Fruit fly (Drosophila melanogaster) whole organism, embryonic: ENCODE results near the gene loaf.
A peak's percentile ranks its signal among the peaks of the same experiment; 100 is the strongest.

Source experiments
- Abd-B ChIP-seq: fragments of 200-800 bp; sonication (Bioruptor generic); optimal IDR thresholded peaks from 2 replicates; lab custom pipeline; 2018; ENCODE audit warnings: missing biosample characterization, mild to moderate bottlenecking, missing genetic modification characterization, moderate library complexity
- Aef1 ChIP-seq: fragments of 200-800 bp; sonication (Bioruptor generic); IDR thresholded peaks from 3 replicates; pipeline ENCODE4 v1.3.6; 2022; ENCODE audit warnings: missing biosample characterization, missing genetic modification characterization
- Awh ChIP-seq: fragments of 200-800 bp; sonication (Bioruptor generic); IDR thresholded peaks from 2 replicates; pipeline ENCODE4, ENCODE4 v1.3.6; 2022; ENCODE audit warnings: missing biosample characterization, missing genetic modification characterization
- B-H1 ChIP-seq: fragments of 200-800 bp; sonication (Bioruptor generic); IDR thresholded peaks from 3 replicates; pipeline ENCODE4 v1.3.6; 2022; ENCODE audit warnings: missing biosample characterization, missing genetic modification characterization
- CG10565 ChIP-seq: fragments of 200-800 bp; sonication (Bioruptor generic); optimal IDR thresholded peaks from 3 replicates; lab custom pipeline; 2016; ENCODE audit warnings: missing biosample characterization, mild to moderate bottlenecking, missing genetic modification characterization
- CG11085 ChIP-seq: fragments of 200-800 bp; sonication (Bioruptor generic); IDR thresholded peaks from 2 replicates; pipeline ENCODE4 v1.3.6; 2022; ENCODE audit warnings: missing biosample characterization, missing genetic modification characterization
- CG11247 ChIP-seq: fragments of 200-800 bp; sonication (Bioruptor generic); IDR thresholded peaks from 2 replicates; pipeline ENCODE4 v1.3.6; 2022; ENCODE audit warnings: missing biosample characterization, missing genetic modification characterization
- CG12155 ChIP-seq: fragments of 200-800 bp; sonication (Bioruptor generic); optimal IDR thresholded peaks from 3 replicates; lab custom pipeline; 2016; ENCODE audit warnings: missing biosample characterization, missing genetic modification characterization
- CG12769 ChIP-seq: fragments of 200-800 bp; sonication (Bioruptor generic); optimal IDR thresholded peaks from 2 replicates; lab custom pipeline; 2019; ENCODE audit warnings: missing biosample characterization, mild to moderate bottlenecking, missing genetic modification characterization, moderate library complexity
- CG15601 ChIP-seq: fragments of 200-800 bp; sonication (Bioruptor generic); optimal IDR thresholded peaks from 3 replicates; lab custom pipeline; 2019; ENCODE audit warnings: missing biosample characterization, mild to moderate bottlenecking, missing genetic modification characterization, moderate library complexity
- CG1602 ChIP-seq: fragments of 200-800 bp; sonication (Bioruptor generic); optimal IDR thresholded peaks from 3 replicates; lab custom pipeline; 2016; ENCODE audit warnings: missing biosample characterization, missing genetic modification characterization
- CG17328 ChIP-seq: fragments of 200-800 bp; sonication (Bioruptor generic); IDR thresholded peaks from 2 replicates; pipeline ENCODE4 v1.3.6; 2022; ENCODE audit warnings: missing biosample characterization, missing genetic modification characterization
- CG2116 ChIP-seq: fragments of 200-800 bp; sonication (Bioruptor generic); optimal IDR thresholded peaks from 3 replicates; lab custom pipeline; 2018; ENCODE audit warnings: missing biosample characterization, mild to moderate bottlenecking, missing genetic modification characterization
- CG2202 ChIP-seq: fragments of 200-800 bp; sonication (Bioruptor generic); optimal IDR thresholded peaks from 2 replicates; lab custom pipeline; 2018; ENCODE audit warnings: missing biosample characterization, mild to moderate bottlenecking, missing genetic modification characterization
- CG2889 ChIP-seq: fragments of 200-800 bp; sonication (Bioruptor generic); IDR thresholded peaks from 3 replicates; pipeline ENCODE4 v1.3.6; 2022; ENCODE audit warnings: missing biosample characterization, missing genetic modification characterization
- CG32767 ChIP-seq: fragments of 200-800 bp; sonication (Bioruptor generic); IDR thresholded peaks from 2 replicates; pipeline ENCODE4 v1.3.6; 2022; ENCODE audit warnings: missing biosample characterization, missing genetic modification characterization
- CG3995 ChIP-seq: fragments of 200-800 bp; sonication (Bioruptor generic); optimal IDR thresholded peaks from 3 replicates; lab custom pipeline; 2016; ENCODE audit warnings: missing biosample characterization, missing genetic modification characterization
- CG4707 ChIP-seq: fragments of 200-800 bp; sonication (Bioruptor generic); optimal IDR thresholded peaks from 2 replicates; lab custom pipeline; 2018; ENCODE audit warnings: missing biosample characterization, mild to moderate bottlenecking, missing genetic modification characterization, moderate library complexity
- CG4820 ChIP-seq: fragments of 200-800 bp; sonication (Bioruptor generic); optimal IDR thresholded peaks from 3 replicates; lab custom pipeline; 2016; ENCODE audit warnings: missing biosample characterization, missing genetic modification characterization
- CG7372 ChIP-seq: fragments of 200-800 bp; sonication (Bioruptor generic); IDR thresholded peaks from 2 replicates; pipeline ENCODE4 v1.3.6; 2022; ENCODE audit warnings: missing biosample characterization, missing genetic modification characterization
- CG7556 ChIP-seq: fragments of 200-800 bp; sonication (Bioruptor generic); optimal IDR thresholded peaks from 2 replicates; lab custom pipeline; 2017; ENCODE audit warnings: missing biosample characterization, mild to moderate bottlenecking, missing genetic modification characterization
- CG8281 ChIP-seq: fragments of 200-800 bp; sonication (Bioruptor generic); optimal IDR thresholded peaks from 2 replicates; lab custom pipeline; 2018; ENCODE audit warnings: missing biosample characterization, mild to moderate bottlenecking, missing genetic modification characterization, moderate library complexity
- CG8924 ChIP-seq: fragments of 200-800 bp; optimal IDR thresholded peaks from 3 replicates; lab custom pipeline; 2019; ENCODE audit warnings: missing biosample characterization, mild to moderate bottlenecking, missing genetic modification characterization, moderate library complexity
- CG9215 ChIP-seq: fragments of 200-800 bp; sonication (Bioruptor generic); IDR thresholded peaks from 2 replicates; pipeline ENCODE4 v1.3.6; 2022; ENCODE audit warnings: missing biosample characterization, missing genetic modification characterization
- CG9797 ChIP-seq: fragments of 200-800 bp; sonication (Bioruptor generic); optimal IDR thresholded peaks from 3 replicates; lab custom pipeline; 2018; ENCODE audit warnings: missing biosample characterization, mild to moderate bottlenecking, missing genetic modification characterization
- Elba2 ChIP-seq: fragments of 200-800 bp; sonication (Bioruptor generic); optimal IDR thresholded peaks from 3 replicates; lab custom pipeline; 2016; ENCODE audit warnings: missing biosample characterization, missing genetic modification characterization
- GATAe ChIP-seq: fragments of 200-800 bp; sonication (Bioruptor generic); conservative IDR thresholded peaks from 2 replicates; pipeline ENCODE4 v1.3.6; 2022; ENCODE audit warnings: missing biosample characterization, missing genetic modification characterization
- H2.0 ChIP-seq: fragments of 200-800 bp; sonication (Bioruptor generic); IDR thresholded peaks from 2 replicates; pipeline ENCODE4 v1.3.6; 2022; ENCODE audit warnings: missing biosample characterization, missing genetic modification characterization
- HHEX ChIP-seq: fragments of 200-800 bp; sonication (Bioruptor generic); optimal IDR thresholded peaks from 3 replicates; lab custom pipeline; 2017; ENCODE audit warnings: missing biosample characterization, mild to moderate bottlenecking, missing genetic modification characterization, missing genetic modification reagents
- Hand ChIP-seq: fragments of 200-800 bp; sonication (Bioruptor generic); optimal IDR thresholded peaks from 2 replicates; lab custom pipeline; 2017; ENCODE audit warnings: mild to moderate bottlenecking, missing biosample characterization, missing genetic modification reagents, missing genetic modification characterization
- HmgD ChIP-seq: fragments of 200-800 bp; sonication (Bioruptor generic); optimal IDR thresholded peaks from 3 replicates; lab custom pipeline; 2016; ENCODE audit warnings: missing biosample characterization, missing genetic modification characterization
- NC2α ChIP-seq: fragments of 200-800 bp; sonication (Bioruptor generic); optimal IDR thresholded peaks from 2 replicates; lab custom pipeline; 2016; ENCODE audit warnings: missing biosample characterization, missing genetic modification characterization
- Sry-δ ChIP-seq: fragments of 200-800 bp; sonication (Bioruptor generic); optimal IDR thresholded peaks from 2 replicates; lab custom pipeline; 2016; ENCODE audit warnings: missing biosample characterization, missing genetic modification characterization
- Ssrp ChIP-seq: fragments of 200-800 bp; sonication (Bioruptor generic); optimal IDR thresholded peaks from 2 replicates; lab custom pipeline; 2018; ENCODE audit warnings: missing biosample characterization, mild to moderate bottlenecking, missing genetic modification characterization, moderate library complexity
- Usf ChIP-seq: fragments of 200-800 bp; sonication (Bioruptor generic); optimal IDR thresholded peaks from 2 replicates; lab custom pipeline; 2017; ENCODE audit warnings: missing genotype, missing biosample characterization, missing genetic modification characterization
- Xrp1 ChIP-seq: fragments of 200-800 bp; sonication (Bioruptor generic); IDR thresholded peaks from 2 replicates; pipeline ENCODE4 v1.3.6; 2022; ENCODE audit warnings: missing biosample characterization, missing genetic modification characterization
- bcd ChIP-seq: fragments of 200-800 bp; sonication (Bioruptor generic); optimal IDR thresholded peaks from 2 replicates; lab custom pipeline; 2017; ENCODE audit warnings: missing biosample characterization, mild to moderate bottlenecking, missing genetic modification characterization
- cwo ChIP-seq: fragments of 200-800 bp; sonication (Bioruptor generic); optimal IDR thresholded peaks from 3 replicates; lab custom pipeline; 2017; ENCODE audit warnings: missing biosample characterization, missing genetic modification characterization, mild to moderate bottlenecking, moderate library complexity, missing genetic modification reagents
- emc ChIP-seq: fragments of 200-800 bp; sonication (Bioruptor generic); optimal IDR thresholded peaks from 2 replicates; lab custom pipeline; 2016; ENCODE audit warnings: missing biosample characterization, missing genetic modification characterization
- fd102C ChIP-seq: fragments of 200-800 bp; sonication (Bioruptor generic); optimal IDR thresholded peaks from 2 replicates; lab custom pipeline; 2018; ENCODE audit warnings: missing biosample characterization, mild to moderate bottlenecking, missing genetic modification characterization, moderate library complexity
- mirr ChIP-seq: fragments of 200-800 bp; sonication (Bioruptor generic); optimal IDR thresholded peaks from 3 replicates; lab custom pipeline; 2018; ENCODE audit warnings: missing biosample characterization, mild to moderate bottlenecking, missing genetic modification characterization
- oc ChIP-seq: fragments of 200-800 bp; sonication (Bioruptor generic); optimal IDR thresholded peaks from 2 replicates; lab custom pipeline; 2018; ENCODE audit warnings: missing biosample characterization, mild to moderate bottlenecking, missing genetic modification characterization, moderate library complexity
- phol ChIP-seq: fragments of 200-800 bp; sonication (Bioruptor generic); optimal IDR thresholded peaks from 3 replicates; lab custom pipeline; 2018; ENCODE audit warnings: missing biosample characterization, mild to moderate bottlenecking, missing genetic modification characterization, moderate library complexity
- prd ChIP-seq, 3 experiments: fragments of >200 bp in 2 of 3; fragments of 200-800 bp in 1 of 3; sonication (Bioruptor generic) in 1 of 3; optimal IDR thresholded peaks in 2 of 3; IDR thresholded peaks in 1 of 3; 2 replicates in 2 of 3; 3 replicates in 1 of 3; pipeline versions ENCODE4 v1.3.6 to Lab custom; 2017 to 2022; ENCODE audit warnings: missing biosample characterization in 1 of 3, missing genetic modification characterization in 1 of 3
- scrt ChIP-seq: fragments of 200-800 bp; sonication (Bioruptor generic); optimal IDR thresholded peaks from 2 replicates; lab custom pipeline; 2018; ENCODE audit warnings: missing biosample characterization, mild to moderate bottlenecking, missing genetic modification characterization, moderate library complexity
- twi ChIP-seq: fragments of 200-800 bp; optimal IDR thresholded peaks from 2 replicates; lab custom pipeline; 2019; ENCODE audit warnings: missing biosample characterization, mild to moderate bottlenecking, missing genetic modification characterization, moderate library complexity
- unc-4 ChIP-seq: fragments of 200-800 bp; sonication (Bioruptor generic); IDR thresholded peaks from 2 replicates; pipeline ENCODE4 v1.3.6; 2022; ENCODE audit warnings: missing biosample characterization, missing genetic modification characterization; ENCODE audit not compliant: partially characterized antibody
- usp ChIP-seq: fragments of >200 bp; optimal IDR thresholded peaks from 2 replicates; lab custom pipeline; 2017; ENCODE audit warnings: missing biosample characterization, missing genetic modification characterization

Gene loaf

DNA sequence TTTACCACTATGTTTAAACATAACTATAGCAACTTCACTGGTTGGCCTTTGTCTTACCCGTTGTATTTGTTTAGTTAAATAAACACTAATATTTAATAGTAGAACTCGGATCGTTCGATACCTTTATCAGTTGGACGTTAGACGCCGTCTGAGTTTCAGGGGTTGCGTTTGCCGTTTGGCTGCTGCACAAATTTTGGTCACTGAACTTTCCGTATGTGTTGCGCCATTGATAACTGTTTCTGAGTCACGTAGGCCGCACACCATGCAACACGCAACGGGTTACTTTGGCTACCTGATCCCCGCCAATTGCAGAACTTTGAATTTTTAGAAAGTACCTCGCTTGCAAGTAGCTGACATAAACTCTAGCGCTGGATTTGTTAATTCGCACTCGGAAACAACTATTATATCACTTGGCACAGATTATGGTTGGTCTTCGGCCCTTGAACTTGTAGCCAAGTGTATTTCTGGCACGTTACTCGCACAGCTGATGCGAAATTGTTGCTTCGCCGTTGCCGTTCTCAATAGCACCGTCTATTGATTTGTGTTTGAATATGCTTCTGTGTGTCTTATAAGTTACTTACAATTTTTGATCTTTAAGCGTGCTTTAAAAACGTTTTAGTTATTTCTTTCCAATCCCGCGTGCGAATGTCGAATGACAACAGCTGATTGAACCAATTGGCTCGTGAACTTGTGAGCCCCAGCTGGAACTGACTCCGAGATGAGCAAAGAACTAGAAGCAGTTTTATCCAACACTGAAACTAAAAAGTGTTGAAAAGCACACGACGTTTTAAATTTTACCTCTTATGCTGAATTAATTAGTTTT lies 69.5 kb downstream of the loaf start, which contains the start of gene Dph1 (continued):
- TF ChIP-seq Usf (GFP tag; lab: Kevin White, UChicago) (peak; percentile 63), CG32767 (GFP tag; lab: Robert Waterston, UW) (peak; percentile 86), GATAe (GFP tag; lab: Robert Waterston, UW) (no peak), CG2202 (tag; lab: Kevin White, UChicago) (peak; percentile 60), bcd (GFP tag; lab: Kevin White, UChicago) (peak; percentile 88), emc (GFP tag; lab: Kevin White, UChicago) (peak; percentile 86), HmgD (peak; percentile 61), CG4820 (GFP tag; lab: Kevin White, UChicago) (peak; percentile 78), CG3995 (GFP tag; lab: Kevin White, UChicago) (peak; percentile 76), unc-4 (GFP tag; lab: Robert Waterston, UW) (no peak; the same call in 1 of the 2 replicates), CG15601 (tag; lab: Kevin White, UChicago) (peak; percentile 65), CG11085 (GFP tag; lab: Robert Waterston, UW) (no peak; the same call in 1 of the 2 replicates), fd102C (no peak), CG17328 (GFP tag; lab: Robert Waterston, UW) (peak; percentile 91), CG11247 (GFP tag; lab: Robert Waterston, UW) (peak; percentile 69), NC2α (GFP tag; lab: Kevin White, UChicago) (peak; percentile 79), CG10565 (GFP tag; lab: Kevin White, UChicago) (peak; percentile 29), oc (tag; lab: Kevin White, UChicago) (peak; percentile 91), CG1602 (GFP tag; lab: Kevin White, UChicago) (peak; percentile 39), H2.0 (peak; percentile 77), CG2889 (GFP tag; lab: Robert Waterston, UW) (peak; percentile 97), CG12769 (peak; percentile 90), Hand (peak; percentile 59), mirr (GFP tag; lab: Kevin White, UChicago) (peak; percentile 61), HHEX (peak; percentile 72), Aef1 (peak; percentile 73), CG2116 (GFP tag; lab: Kevin White, UChicago) (peak; percentile 49), CG7372 (GFP tag; lab: Robert Waterston, UW) (peak; percentile 85), Ssrp (tag; lab: Kevin White, UChicago) (peak; percentile 85), CG9797 (GFP tag; lab: Kevin White, UChicago) (peak; percentile 40), CG9215 (GFP tag; lab: Robert Waterston, UW) (no peak; the same call in 1 of the 2 replicates), B-H1 (GFP tag; lab: Robert Waterston, UW) (peak; percentile 78), scrt (peak; percentile 88), usp (GFP tag; lab: Kevin White, UChicago) (no peak), CG4707 (GFP tag; lab: Kevin White, UChicago) (peak; percentile 60), Awh (GFP tag; lab: Robert Waterston, UW) (peak; percentile 85), cwo (GFP tag; lab: Kevin White, UChicago) (peak; percentile 85), phol (tag; lab: Kevin White, UChicago) (peak; percentile 90), Sry-δ (GFP tag; lab: Kevin White, UChicago) (peak; percentile 23), CG8924 (tag; lab: Kevin White, UChicago) (peak; percentile 86), twi (tag; lab: Kevin White, UChicago) (peak; percentile 43), CG8281 (tag; lab: Kevin White, UChicago) (peak; percentile 57), Abd-B (GFP tag; lab: Kevin White, UChicago) (no peak), CG7556 (GFP tag; lab: Kevin White, UChicago) (peak; percentile 82), CG12155 (GFP tag; lab: Kevin White, UChicago) (peak; percentile 58), prd (optimal IDR thresholded peaks at IDR 0.05; lab: Kevin White, UChicago) (no peak), prd (GFP tag; IDR thresholded peaks at IDR 0.05; lab: Robert Waterston, UW) (peak; percentile 84), Elba2 (peak; percentile 92), Xrp1 (peak; percentile 91)
